Fruit fly (Drosophila melanogaster) whole organism, embryonic: Measurements from ENCODE around the gene tai.
A peak's percentile ranks its signal among the peaks of the same experiment; 100 is the strongest.

Experiments
- Adf1 ChIP-seq: fragments of 200-800 bp; sonication (Bioruptor generic); IDR thresholded peaks from 2 replicates; pipeline ENCODE4 v1.3.6; 2022; ENCODE audit warnings: missing biosample characterization, missing genetic modification characterization
- CG10543 ChIP-seq: fragments of 200-800 bp; sonication (Bioruptor generic); optimal IDR thresholded peaks from 3 replicates; lab custom pipeline; 2017; ENCODE audit warnings: missing biosample characterization, mild to moderate bottlenecking, missing genetic modification characterization, moderate library complexity
- CG15601 ChIP-seq: fragments of 200-800 bp; sonication (Bioruptor generic); optimal IDR thresholded peaks from 3 replicates; lab custom pipeline; 2019; ENCODE audit warnings: missing biosample characterization, mild to moderate bottlenecking, missing genetic modification characterization, moderate library complexity
- CG17568 ChIP-seq: fragments of 200-800 bp; sonication (Bioruptor generic); optimal IDR thresholded peaks from 2 replicates; lab custom pipeline; 2018; ENCODE audit warnings: missing biosample characterization, mild to moderate bottlenecking, missing genetic modification characterization, moderate library complexity
- CG2678 ChIP-seq: fragments of 200-800 bp; sonication (Bioruptor generic); optimal IDR thresholded peaks from 3 replicates; lab custom pipeline; 2019; ENCODE audit warnings: missing biosample characterization, mild to moderate bottlenecking, missing genetic modification characterization, moderate library complexity
- CG4820 ChIP-seq: fragments of 200-800 bp; sonication (Bioruptor generic); optimal IDR thresholded peaks from 3 replicates; lab custom pipeline; 2016; ENCODE audit warnings: missing biosample characterization, missing genetic modification characterization
- Deaf1 ChIP-seq: fragments of 200-800 bp; optimal IDR thresholded peaks from 3 replicates; lab custom pipeline; 2019; ENCODE audit warnings: missing biosample characterization, mild to moderate bottlenecking, missing genetic modification characterization, moderate library complexity
- H2.0 ChIP-seq: fragments of 200-800 bp; sonication (Bioruptor generic); IDR thresholded peaks from 2 replicates; pipeline ENCODE4 v1.3.6; 2022; ENCODE audit warnings: missing biosample characterization, missing genetic modification characterization
- bsh ChIP-seq, 2 experiments: fragments of 200-800 bp; sonication (Bioruptor generic); optimal IDR thresholded peaks; 2 replicates each; lab custom pipeline; 2017 to 2018; ENCODE audit warnings: mild to moderate bottlenecking in 2 of 2, missing biosample characterization in 2 of 2, missing genetic modification characterization in 2 of 2, moderate library complexity in 1 of 2
- lola ChIP-seq, 3 experiments: fragments of >200 bp in 2 of 3; fragments of 200-800 bp in 1 of 3; sonication (Bioruptor generic) in 1 of 3; optimal IDR thresholded peaks; 2 replicates each; lab custom pipeline; 2017 to 2019; ENCODE audit warnings: missing biosample characterization in 3 of 3, missing genetic modification characterization in 3 of 3, mild to moderate bottlenecking in 1 of 3, moderate library complexity in 1 of 3
- nau ChIP-seq: fragments of 200-800 bp; sonication (Bioruptor generic); optimal IDR thresholded peaks from 3 replicates; lab custom pipeline; 2017; ENCODE audit warnings: missing biosample characterization, mild to moderate bottlenecking, missing genetic modification characterization, missing genetic modification reagents
- pros ChIP-seq: fragments of 200-800 bp; sonication (Bioruptor generic); optimal IDR thresholded peaks from 3 replicates; lab custom pipeline; 2019; ENCODE audit warnings: missing biosample characterization, mild to moderate bottlenecking, missing genetic modification characterization, moderate library complexity
- sqz ChIP-seq: fragments of 200-800 bp; sonication (Bioruptor generic); optimal IDR thresholded peaks from 3 replicates; lab custom pipeline; 2018; ENCODE audit warnings: missing biosample characterization, mild to moderate bottlenecking, missing genetic modification characterization

DNA sequence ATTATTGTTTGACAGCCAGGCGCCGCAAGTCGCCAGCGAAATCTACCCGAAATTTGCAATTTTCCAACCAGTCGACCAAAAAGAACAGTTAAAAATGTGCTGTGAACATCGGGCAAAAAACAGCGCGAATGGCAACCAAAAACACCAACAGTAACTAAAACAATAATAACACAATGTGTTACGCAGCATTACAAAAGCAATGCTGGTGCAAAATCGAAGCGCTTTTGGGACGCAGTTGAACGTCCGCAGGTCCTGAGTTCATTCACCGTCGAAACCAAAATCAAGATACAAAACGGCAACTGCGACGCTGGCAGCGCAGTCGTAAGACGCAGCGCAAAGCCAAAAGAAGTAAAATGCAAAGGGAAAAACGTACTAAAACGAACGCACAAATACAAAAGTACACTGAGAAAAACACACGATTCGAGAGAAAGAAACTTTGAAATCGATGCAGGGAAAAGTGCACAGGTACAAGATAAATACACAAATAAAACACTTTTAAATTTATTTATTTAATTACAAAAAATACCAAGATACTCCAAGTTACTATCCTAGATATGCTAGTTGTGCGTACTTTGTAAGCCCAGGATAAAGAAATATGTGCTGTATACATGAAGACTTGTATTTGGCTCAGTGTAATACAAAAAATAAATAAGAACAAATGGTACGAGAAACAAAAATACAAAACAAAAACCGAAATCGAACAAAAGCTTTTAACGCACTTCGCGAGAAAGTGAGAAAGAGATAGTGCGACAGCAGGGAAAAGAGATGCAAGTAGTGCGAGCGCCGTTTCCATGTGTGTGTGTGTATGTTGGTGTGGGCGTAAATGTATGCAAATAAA lies 44.5 kb downstream of the tai start:
- TF ChIP-seq lola (GFP tag; optimal IDR thresholded peaks at IDR 0.05; lab: Kevin White, UChicago) = peak in 1 of 3 experiments; percentile 45
- TF ChIP-seq CG17568 (GFP tag; lab: Kevin White, UChicago) = peak; percentile 65
- TF ChIP-seq Deaf1 (tag; lab: Kevin White, UChicago) = peak; percentile 47
- peak; percentile 82 for TF ChIP-seq CG2678 (tag; lab: Kevin White, UChicago)
- peak; percentile 46 for TF ChIP-seq nau (GFP tag; lab: Kevin White, UChicago)
- no peak for TF ChIP-seq pros (GFP tag; lab: Kevin White, UChicago)
- TF ChIP-seq sqz (GFP tag; lab: Kevin White, UChicago) = peak; percentile 25
- peak; percentile 60 to 75 for TF ChIP-seq bsh (GFP tag; optimal IDR thresholded peaks at IDR 0.05; lab: Kevin White, UChicago)
- TF ChIP-seq CG15601 (tag; lab: Kevin White, UChicago) = peak; percentile 66
- peak; percentile 50 for TF ChIP-seq Adf1
- peak; percentile 13 for TF ChIP-seq CG10543 (GFP tag; lab: Kevin White, UChicago)
- peak; percentile 53 for TF ChIP-seq CG4820
- no peak for TF ChIP-seq H2.0
